Worm (Caenorhabditis elegans) whole organism, late embryonic: ENCODE results near the gene fbxa-24.

Experiments used
- C08G9.2 ChIP-seq: sonication (generic microtip); optimal IDR thresholded peaks from 2 replicates; lab custom pipeline; 2016; ENCODE audit warnings: mild to moderate bottlenecking, missing genetic modification characterization, moderate library complexity, missing compliant biosample characterization
- C38D4.7 ChIP-seq: fragments of 200-800 bp; sonication (Bioruptor generic); optimal IDR thresholded peaks from 2 replicates; lab custom pipeline; 2018; ENCODE audit warnings: mild to moderate bottlenecking, missing genetic modification characterization, moderate library complexity, missing compliant biosample characterization
- K09A11.1 ChIP-seq: sonication (generic microtip); optimal IDR thresholded peaks from 2 replicates; lab custom pipeline; 2017; ENCODE audit warnings: antibody characterized with exemption, mild to moderate bottlenecking, missing genetic modification characterization, missing compliant biosample characterization; ENCODE audit not compliant: insufficient read depth
- Y22D7AL.16 ChIP-seq: sonication (generic microtip); optimal IDR thresholded peaks from 2 replicates; lab custom pipeline; 2016; ENCODE audit warnings: missing genetic modification characterization, missing compliant biosample characterization
- ceh-19 ChIP-seq: fragments of 200-800 bp; sonication (Bioruptor generic); optimal IDR thresholded peaks from 2 replicates; lab custom pipeline; 2018; ENCODE audit warnings: mild to moderate bottlenecking, missing genetic modification characterization, missing compliant biosample characterization
- ceh-2 ChIP-seq: sonication (generic microtip); optimal IDR thresholded peaks from 2 replicates; lab custom pipeline; 2016; ENCODE audit warnings: missing genotype, missing genetic modification characterization, missing compliant biosample characterization
- ceh-30 ChIP-seq: fragments of 150-350 bp; optimal IDR thresholded peaks from 2 replicates; lab custom pipeline; 2014; ENCODE audit warnings: missing biosample characterization, missing genetic modification characterization
- ceh-34 ChIP-seq: sonication (generic microtip); optimal IDR thresholded peaks from 2 replicates; lab custom pipeline; 2016; ENCODE audit warnings: mild to moderate bottlenecking, missing genetic modification characterization, missing compliant biosample characterization
- ceh-48 ChIP-seq: sonication (generic microtip); optimal IDR thresholded peaks from 2 replicates; lab custom pipeline; 2016; ENCODE audit warnings: missing genetic modification characterization, inconsistent platforms, missing compliant biosample characterization
- ceh-6 ChIP-seq: fragments of 200-800 bp; sonication (Bioruptor generic); optimal IDR thresholded peaks from 2 replicates; lab custom pipeline; 2018; ENCODE audit warnings: mild to moderate bottlenecking, missing genetic modification characterization, missing compliant biosample characterization
- dmd-4 ChIP-seq: sonication (generic microtip); optimal IDR thresholded peaks from 2 replicates; lab custom pipeline; 2016; ENCODE audit warnings: borderline replicate concordance, missing genetic modification characterization, missing compliant biosample characterization
- elt-2 ChIP-seq: sonication (generic microtip); optimal IDR thresholded peaks from 2 replicates; lab custom pipeline; 2016; ENCODE audit warnings: missing genetic modification reagents, missing genetic modification characterization, missing compliant biosample characterization
- elt-4 ChIP-seq: sonication (generic microtip); optimal IDR thresholded peaks from 2 replicates; lab custom pipeline; 2016; ENCODE audit warnings: missing genetic modification characterization, missing compliant biosample characterization
- ets-4 ChIP-seq: sonication (generic microtip); optimal IDR thresholded peaks from 2 replicates; lab custom pipeline; 2016; ENCODE audit warnings: missing genetic modification characterization, missing compliant biosample characterization
- eyg-1 ChIP-seq: sonication (generic microtip); optimal IDR thresholded peaks from 2 replicates; lab custom pipeline; 2016; ENCODE audit warnings: missing genotype, missing genetic modification characterization, missing compliant biosample characterization
- gmeb-2 ChIP-seq: sonication (generic microtip); optimal IDR thresholded peaks from 2 replicates; lab custom pipeline; 2016; ENCODE audit warnings: missing genetic modification characterization, inconsistent platforms, missing compliant biosample characterization
- hlh-13 ChIP-seq: fragments of 200-800 bp; sonication (Bioruptor generic); optimal IDR thresholded peaks from 2 replicates; lab custom pipeline; 2018; ENCODE audit warnings: mild to moderate bottlenecking, missing genetic modification characterization, missing compliant biosample characterization
- hlh-30 ChIP-seq: sonication (generic microtip); optimal IDR thresholded peaks from 2 replicates; lab custom pipeline; 2017; ENCODE audit warnings: antibody characterized with exemption, missing genetic modification characterization, missing compliant biosample characterization; ENCODE audit not compliant: insufficient read depth
- hlh-8 ChIP-seq: sonication (generic microtip); optimal IDR thresholded peaks from 2 replicates; lab custom pipeline; 2016; ENCODE audit warnings: missing genotype, missing genetic modification characterization, missing compliant biosample characterization
- lim-6 ChIP-seq: sonication (generic microtip); optimal IDR thresholded peaks from 2 replicates; lab custom pipeline; 2016; ENCODE audit warnings: missing genetic modification characterization, missing compliant biosample characterization
- odd-2 ChIP-seq: sonication (generic microtip); optimal IDR thresholded peaks from 2 replicates; lab custom pipeline; 2017; ENCODE audit warnings: antibody characterized with exemption, mild to moderate bottlenecking, missing genetic modification characterization, missing compliant biosample characterization
- pat-9 ChIP-seq: fragments of 200-800 bp; sonication (Bioruptor generic); optimal IDR thresholded peaks from 2 replicates; lab custom pipeline; 2018; ENCODE audit warnings: mild to moderate bottlenecking, missing genetic modification characterization, moderate library complexity, missing compliant biosample characterization
- pax-1 ChIP-seq: fragments of 150-350 bp; optimal IDR thresholded peaks from 2 replicates; lab custom pipeline; 2014; ENCODE audit warnings: missing biosample characterization, missing genetic modification characterization
- pha-4 ChIP-seq: fragments of 150-350 bp; optimal IDR thresholded peaks from 2 replicates; lab custom pipeline; 2018; ENCODE audit warnings: missing biosample characterization, missing genetic modification reagents, missing genetic modification characterization
- pqm-1 ChIP-seq: sonication (generic microtip); optimal IDR thresholded peaks from 2 replicates; lab custom pipeline; 2016; ENCODE audit warnings: missing genetic modification characterization, missing compliant biosample characterization
- pros-1 ChIP-seq: fragments of 150-350 bp; optimal IDR thresholded peaks from 2 replicates; lab custom pipeline; 2014; ENCODE audit warnings: missing biosample characterization, missing genetic modification reagents, missing genetic modification characterization
- ref-2 ChIP-seq: sonication (generic microtip); optimal IDR thresholded peaks from 2 replicates; lab custom pipeline; 2016; ENCODE audit warnings: missing genetic modification characterization, missing compliant biosample characterization
- rnt-1 ChIP-seq: sonication (generic microtip); optimal IDR thresholded peaks from 2 replicates; lab custom pipeline; 2016; ENCODE audit warnings: missing genetic modification characterization, missing compliant biosample characterization
- sdc-2 ChIP-seq: sonication (generic microtip); optimal IDR thresholded peaks from 2 replicates; lab custom pipeline; 2016; ENCODE audit warnings: missing genotype, missing genetic modification characterization, missing compliant biosample characterization
- sox-2 ChIP-seq: fragments of 200-800 bp; sonication (Bioruptor generic); IDR thresholded peaks from 2 replicates; pipeline ENCODE4 v1.3.6; 2022; ENCODE audit warnings: missing genetic modification reagents, missing genetic modification characterization, missing compliant biosample characterization
- tbx-2 ChIP-seq: sonication (generic microtip); optimal IDR thresholded peaks from 2 replicates; lab custom pipeline; 2016; ENCODE audit warnings: missing genetic modification characterization, missing compliant biosample characterization
- ttx-3 ChIP-seq: sonication (generic microtip); optimal IDR thresholded peaks from 2 replicates; lab custom pipeline; 2016; ENCODE audit warnings: missing genetic modification reagents, missing genetic modification characterization, missing compliant biosample characterization
- unc-55 ChIP-seq: sonication (generic microtip); optimal IDR thresholded peaks from 2 replicates; lab custom pipeline; 2017; ENCODE audit warnings: missing biosample characterization, missing genetic modification reagents, missing genetic modification characterization
- unc-86 ChIP-seq: sonication (generic microtip); optimal IDR thresholded peaks from 2 replicates; lab custom pipeline; 2016; ENCODE audit warnings: missing genetic modification characterization, missing compliant biosample characterization
- zip-5 ChIP-seq: sonication (generic microtip); optimal IDR thresholded peaks from 2 replicates; lab custom pipeline; 2016; ENCODE audit warnings: missing genetic modification characterization, missing compliant biosample characterization

Gene fbxa-24

DNA sequence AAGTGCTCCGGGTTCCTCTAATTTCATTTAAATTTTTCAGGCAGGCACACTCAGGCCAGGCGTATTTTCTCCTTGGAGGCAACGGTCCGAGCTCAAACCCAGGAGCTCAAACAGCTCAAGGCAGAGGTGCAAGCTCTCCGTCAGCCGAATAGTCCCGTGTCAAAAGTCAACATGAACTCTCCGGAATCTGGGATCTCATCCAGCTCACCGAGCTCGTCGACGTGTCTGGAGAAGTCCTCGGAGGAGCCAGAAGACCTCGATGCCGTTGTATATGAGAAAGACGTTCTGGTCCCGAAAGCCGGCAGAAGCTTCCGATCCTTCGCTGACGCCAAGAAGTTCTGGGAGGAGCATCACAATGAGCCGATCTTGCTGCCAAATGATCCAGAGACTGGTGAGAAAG lies 30.6 kb upstream of the fbxa-24 start:
- TF ChIP-seq hlh-8 (no peak), hlh-13 (no peak), pha-4 (tag; lab: Kevin White, UChicago) (no peak), ceh-6 (no peak), unc-55 (GFP tag; lab: Kevin White, UChicago) (no peak), pros-1 (tag; lab: Kevin White, UChicago) (no peak), eyg-1 (no peak)
- TF ChIP-seq, all 69 proteins: peak for 0

DNA sequence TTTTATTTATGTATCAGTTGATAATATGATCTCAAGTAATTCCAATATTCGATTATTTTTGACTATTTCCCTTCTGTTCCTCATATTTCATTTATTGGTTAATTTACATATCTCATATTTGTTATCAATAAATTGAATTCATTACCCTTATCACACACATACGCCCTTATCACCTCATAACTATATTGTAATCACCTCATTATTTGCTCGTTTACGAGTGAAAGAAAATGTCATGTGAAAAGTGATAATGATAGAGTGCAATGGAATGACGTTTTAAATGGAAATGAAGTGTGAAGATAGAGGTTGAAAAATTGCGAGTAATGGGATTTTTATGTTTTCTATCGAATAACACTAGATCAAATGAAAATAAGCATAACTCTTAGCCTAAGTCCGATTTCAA lies 29.8 kb upstream of the fbxa-24 start:
- TF ChIP-seq ceh-6 (no peak), elt-2 (tag; lab: Kevin White, UChicago) (peak; percentile 99), rnt-1 (tag; lab: Kevin White, UChicago) (no peak), odd-2 (tag; lab: Kevin White, UChicago) (no peak), pat-9 (tag; lab: Kevin White, UChicago) (no peak), ref-2 (tag; lab: Kevin White, UChicago) (no peak), elt-4 (tag; lab: Kevin White, UChicago) (no peak), pqm-1 (peak; percentile 53), unc-86 (no peak), K09A11.1 (tag; lab: Kevin White, UChicago) (no peak), unc-55 (GFP tag; lab: Kevin White, UChicago) (no peak), pros-1 (tag; lab: Kevin White, UChicago) (no peak)

ce11 chrII:3787151-3787550 lies 29.2 kb upstream of the fbxa-24 start, which contains the start of gene T24E12.13:
T24E12.13 (plus strand) TSS chrII:3787451.
- TF ChIP-seq ceh-48 (tag; lab: Kevin White, UChicago) (no peak), pax-1 (no peak), gmeb-2 (tag; lab: Kevin White, UChicago) (no peak), ceh-19 (GFP tag; lab: Kevin White, UChicago) (no peak), C08G9.2 (tag; lab: Kevin White, UChicago) (no peak), pros-1 (tag; lab: Kevin White, UChicago) (no peak), sox-2 (GFP tag; lab: Robert Waterston, UW) (no peak), sdc-2 (no peak), ceh-30 (tag; lab: Kevin White, UChicago) (no peak), tbx-2 (no peak), pqm-1 (no peak), lim-6 (tag; lab: Kevin White, UChicago) (no peak), Y22D7AL.16 (no peak), ceh-34 (tag; lab: Kevin White, UChicago) (no peak), ets-4 (no peak), ttx-3 (tag; lab: Kevin White, UChicago) (no peak), ref-2 (tag; lab: Kevin White, UChicago) (no peak)

DNA sequence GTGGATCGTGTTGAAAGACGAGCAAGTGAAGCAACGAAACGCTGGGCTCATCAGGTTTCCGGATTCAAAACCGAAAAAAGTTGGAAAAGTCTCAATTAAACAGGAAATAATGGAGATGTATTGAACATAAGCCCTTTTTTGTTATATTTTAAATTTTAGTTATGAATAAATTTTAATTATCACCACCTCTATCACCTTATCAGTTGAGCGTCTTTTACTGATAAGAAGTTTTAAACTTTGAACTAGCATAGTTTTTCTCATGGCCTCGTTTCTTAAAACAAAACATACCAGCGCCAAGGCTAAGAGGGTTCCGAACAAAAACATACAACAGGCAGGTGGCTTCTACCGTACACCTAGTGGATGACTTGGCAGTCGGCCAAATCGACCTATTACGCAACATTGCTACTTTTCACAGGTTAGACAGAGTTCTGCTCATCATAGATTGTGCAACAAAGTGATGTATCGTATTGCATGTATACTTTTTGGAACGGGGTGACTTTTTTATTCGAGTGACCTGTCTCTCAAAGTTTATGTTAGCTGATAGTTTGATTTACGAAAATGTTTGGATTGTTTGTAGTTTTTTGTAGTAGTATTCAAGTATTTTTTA lies 27.9 kb upstream of the fbxa-24 start:
- TF ChIP-seq ceh-2 (tag; lab: Kevin White, UChicago) (no peak), zip-5 (tag; lab: Kevin White, UChicago) (no peak), eyg-1 (no peak), ref-2 (tag; lab: Kevin White, UChicago) (no peak), ets-4 (no peak), ttx-3 (tag; lab: Kevin White, UChicago) (no peak), C38D4.7 (GFP tag; lab: Kevin White, UChicago) (no peak), ceh-6 (no peak), hlh-30 (no peak), dmd-4 (no peak), odd-2 (tag; lab: Kevin White, UChicago) (no peak)
- TF ChIP-seq, all 69 proteins: peak for 0
